Worm (Caenorhabditis elegans): ENCODE results near the gene agr-1.

agr-1 gene

ce11 chrII:6742614-6743013, 32.4 kb downstream of the agr-1 start, which contains the start of gene F41G3.6:
TSS of gene F41G3.6 (plus strand) at chrII:6742914.
- TF ChIP-seq mep-1 (tag; optimal IDR thresholded peaks at IDR 0.05) (no peak), sptf-1 (tag; optimal IDR thresholded peaks at IDR 0.05) (no peak)

ce11 chrII:6741428-6741827, 33.5 kb downstream of the agr-1 start, which contains the start of gene exos-8:
TSS of gene exos-8 (plus strand) at chrII:6741691.
- TF ChIP-seq drap-1 (GFP tag; optimal IDR thresholded peaks at IDR 0.05) (peak; percentile 6), bed-3 (GFP tag; optimal IDR thresholded peaks at IDR 0.05) (no peak), nhr-237 (tag; optimal IDR thresholded peaks at IDR 0.05) (peak; percentile 49), ceh-83 (GFP tag; optimal IDR thresholded peaks at IDR 0.05) (no peak), sptf-1 (tag; optimal IDR thresholded peaks at IDR 0.05) (no peak), unc-120 (tag; optimal IDR thresholded peaks at IDR 0.05; ENCODE audit: poor library complexity, severe bottlenecking) (no peak), elt-3 (tag; optimal IDR thresholded peaks at IDR 0.05) (no peak), flh-1 (GFP tag; optimal IDR thresholded peaks at IDR 0.05) (no peak), ham-2 (GFP tag; optimal IDR thresholded peaks at IDR 0.05) (no peak), nhr-12 (tag; optimal IDR thresholded peaks at IDR 0.05) (no peak), ces-1 (GFP tag; optimal IDR thresholded peaks at IDR 0.05) (peak; percentile 76), mls-2 (tag; optimal IDR thresholded peaks at IDR 0.05) (peak; percentile 50), hlh-1 (tag; optimal IDR thresholded peaks at IDR 0.05) (no peak), nhr-76 (tag; optimal IDR thresholded peaks at IDR 0.05) (no peak), cnd-1 (tag; optimal IDR thresholded peaks at IDR 0.05) (peak; percentile 46), ceh-39 (tag; optimal IDR thresholded peaks at IDR 0.05) (no peak), tbx-8 (GFP tag; optimal IDR thresholded peaks at IDR 0.05) (no peak), ceh-43 (GFP tag; optimal IDR thresholded peaks at IDR 0.05) (no peak), zip-8 (tag; optimal IDR thresholded peaks at IDR 0.05) (no peak), mab-5 (tag; optimal IDR thresholded peaks at IDR 0.05) (no peak), lin-32 (GFP tag; optimal IDR thresholded peaks at IDR 0.05) (peak; percentile 1), nhr-2 (tag; optimal IDR thresholded peaks at IDR 0.05) (no peak), sem-2 (GFP tag; optimal IDR thresholded peaks at IDR 0.05) (no peak), snpc-4 (tag; optimal IDR thresholded peaks at IDR 0.05) (no peak), blmp-1 (tag; optimal IDR thresholded peaks at IDR 0.05) (no peak), unc-39 (tag; optimal IDR thresholded peaks at IDR 0.05) (no peak), nhr-28 (tag; optimal IDR thresholded peaks at IDR 0.05) (no peak), M03D4.4 (tag; optimal IDR thresholded peaks at IDR 0.05) (peak; percentile 28), pha-4 (tag; optimal IDR thresholded peaks at IDR 0.05) (no peak), mep-1 (tag; optimal IDR thresholded peaks at IDR 0.05) (peak; percentile 67), lsy-2 (tag; optimal IDR thresholded peaks at IDR 0.05) (peak; percentile 67), elt-1 (tag; optimal IDR thresholded peaks at IDR 0.05; ENCODE audit: borderline replicate concordance, insufficient read depth) (no peak), ztf-11 (tag; optimal IDR thresholded peaks at IDR 0.05) (no peak), lin-13 (tag; optimal IDR thresholded peaks at IDR 0.05) (peak; percentile 34), unc-62 (GFP tag; optimal IDR thresholded peaks at IDR 0.05) (no peak)

ce11 chrII:6736604-6737003, 38.4 kb downstream of the agr-1 start, which contains the start of gene T14B4.1:
TSS of gene T14B4.1 (plus strand) at chrII:6736904.
- TF ChIP-seq blmp-1 (tag; optimal IDR thresholded peaks at IDR 0.05) (no peak), unc-39 (tag; optimal IDR thresholded peaks at IDR 0.05) (no peak), unc-62 (GFP tag; optimal IDR thresholded peaks at IDR 0.05) (no peak), nhr-28 (tag; optimal IDR thresholded peaks at IDR 0.05) (no peak), ceh-83 (GFP tag; optimal IDR thresholded peaks at IDR 0.05) (no peak), lin-13 (tag; optimal IDR thresholded peaks at IDR 0.05) (no peak), nhr-12 (tag; optimal IDR thresholded peaks at IDR 0.05) (no peak), flh-1 (GFP tag; optimal IDR thresholded peaks at IDR 0.05) (no peak), hlh-1 (tag; optimal IDR thresholded peaks at IDR 0.05) (no peak), M03D4.4 (tag; optimal IDR thresholded peaks at IDR 0.05) (no peak), lin-32 (GFP tag; optimal IDR thresholded peaks at IDR 0.05) (no peak), ceh-43 (GFP tag; optimal IDR thresholded peaks at IDR 0.05) (no peak), elt-3 (tag; optimal IDR thresholded peaks at IDR 0.05) (no peak), zip-8 (tag; optimal IDR thresholded peaks at IDR 0.05) (no peak), tbx-8 (GFP tag; optimal IDR thresholded peaks at IDR 0.05) (no peak), elt-1 (tag; optimal IDR thresholded peaks at IDR 0.05; ENCODE audit: borderline replicate concordance, insufficient read depth) (no peak), ces-1 (GFP tag; optimal IDR thresholded peaks at IDR 0.05) (no peak), ham-2 (GFP tag; optimal IDR thresholded peaks at IDR 0.05) (no peak)

ce11 chrII:6736066-6736465, 38.9 kb downstream of the agr-1 start, which contains the start of gene mrps-18.C:
TSS of gene mrps-18.C (plus strand) at chrII:6736203.
- TF ChIP-seq nhr-76 (tag; optimal IDR thresholded peaks at IDR 0.05) (no peak), ceh-83 (GFP tag; optimal IDR thresholded peaks at IDR 0.05) (no peak), lin-13 (tag; optimal IDR thresholded peaks at IDR 0.05) (no peak), sem-2 (GFP tag; optimal IDR thresholded peaks at IDR 0.05) (no peak), unc-62 (GFP tag; optimal IDR thresholded peaks at IDR 0.05) (no peak), M03D4.4 (tag; optimal IDR thresholded peaks at IDR 0.05) (no peak), bed-3 (GFP tag; optimal IDR thresholded peaks at IDR 0.05) (no peak), nhr-12 (tag; optimal IDR thresholded peaks at IDR 0.05) (no peak), sptf-1 (tag; optimal IDR thresholded peaks at IDR 0.05) (no peak), mls-2 (tag; optimal IDR thresholded peaks at IDR 0.05) (no peak), mep-1 (tag; optimal IDR thresholded peaks at IDR 0.05) (no peak), elt-3 (tag; optimal IDR thresholded peaks at IDR 0.05) (no peak), unc-39 (tag; optimal IDR thresholded peaks at IDR 0.05) (no peak)
